Worm (Caenorhabditis elegans) whole organism, L3 larva: ENCODE measurements around the gene nhr-115.

Source experiments
- ceh-28 ChIP-seq: fragments of 150-350 bp; optimal IDR thresholded peaks from 2 replicates; lab custom pipeline; 2014; ENCODE audit warnings: missing biosample characterization, missing genetic modification reagents, missing genetic modification characterization
- fos-1 ChIP-seq: fragments of 150-350 bp; optimal IDR thresholded peaks from 2 replicates; lab custom pipeline; 2014; ENCODE audit warnings: missing biosample characterization, missing genetic modification characterization
- mml-1 ChIP-seq: fragments of 150-350 bp; sonication (generic microtip); optimal IDR thresholded peaks from 3 replicates; lab custom pipeline; 2014; ENCODE audit warnings: missing biosample characterization, missing genetic modification characterization
- nhr-23 ChIP-seq: fragments of 150-350 bp; optimal IDR thresholded peaks from 2 replicates; lab custom pipeline; 2014; ENCODE audit warnings: missing biosample characterization, missing genetic modification reagents, missing genetic modification characterization
- skn-1 ChIP-seq: fragments of 150-350 bp; optimal IDR thresholded peaks from 2 replicates; lab custom pipeline; 2014; ENCODE audit warnings: missing biosample characterization, missing genetic modification characterization
- snpc-4 ChIP-seq: fragments of 150-350 bp; optimal IDR thresholded peaks from 2 replicates; lab custom pipeline; 2014; ENCODE audit warnings: missing biosample characterization, missing genetic modification characterization

- TF ChIP-seq snpc-4 (tag; lab: Kevin White, UChicago) (no peak), nhr-23 (no peak), skn-1 (tag; lab: Kevin White, UChicago) (no peak), mml-1 (tag; lab: Kevin White, UChicago) (no peak), ceh-28 (no peak), fos-1 (tag; lab: Kevin White, UChicago) (no peak)
Measured at ce11 chrV:2260660-2261059, 31.7 kb upstream of the nhr-115 start, which contains the start of gene F41B5.12.
